Fruit fly (Drosophila melanogaster) whole organism, embryonic: ENCODE measurements around the gene bmm.
A peak's percentile ranks its signal among the peaks of the same experiment; 100 is the strongest.

Experiments
- Ada2b ChIP-seq: fragments of 200-800 bp; sonication (Bioruptor generic); IDR thresholded peaks from 2 replicates; pipeline ENCODE4 v1.3.6; 2022; ENCODE audit warnings: missing biosample characterization, missing genetic modification characterization
- Bgb ChIP-seq: fragments of 200-800 bp; sonication (Bioruptor generic); IDR thresholded peaks from 2 replicates; pipeline ENCODE4 v1.3.6; 2022; ENCODE audit warnings: missing biosample characterization, missing genetic modification characterization; ENCODE audit not compliant: partially characterized antibody
- CG11696 ChIP-seq: fragments of 200-800 bp; sonication (Bioruptor generic); IDR thresholded peaks from 2 replicates; pipeline ENCODE4 v1.3.6; 2022; ENCODE audit warnings: missing biosample characterization, missing genetic modification characterization
- CG13296 ChIP-seq: fragments of 200-800 bp; sonication (Bioruptor generic); optimal IDR thresholded peaks from 3 replicates; lab custom pipeline; 2018; ENCODE audit warnings: missing biosample characterization, mild to moderate bottlenecking, missing genetic modification characterization
- CG14860 ChIP-seq: fragments of 200-800 bp; sonication (Bioruptor generic); IDR thresholded peaks from 3 replicates; pipeline ENCODE4 v1.3.6; 2022; ENCODE audit warnings: missing biosample characterization, missing genetic modification characterization; ENCODE audit not compliant: partially characterized antibody
- CG16813 ChIP-seq: fragments of 200-800 bp; sonication (Bioruptor generic); IDR thresholded peaks from 3 replicates; pipeline ENCODE4 v1.3.6; 2022; ENCODE audit warnings: missing biosample characterization, missing genetic modification characterization; ENCODE audit not compliant: partially characterized antibody
- CG31224 ChIP-seq: fragments of 200-800 bp; sonication (Bioruptor generic); IDR thresholded peaks from 2 replicates; pipeline ENCODE4 v1.3.6; 2022; ENCODE audit warnings: missing biosample characterization, missing genetic modification characterization
- CG31365 ChIP-seq: fragments of 200-800 bp; sonication (Bioruptor generic); optimal IDR thresholded peaks from 2 replicates; lab custom pipeline; 2018; ENCODE audit warnings: missing biosample characterization, mild to moderate bottlenecking, missing genetic modification characterization
- CG3726 ChIP-seq: fragments of 200-800 bp; sonication (Bioruptor generic); IDR thresholded peaks from 3 replicates; pipeline ENCODE4, ENCODE4 v1.3.6; 2022; ENCODE audit warnings: missing biosample characterization, missing genetic modification characterization
- CG4282 ChIP-seq: fragments of 200-800 bp; sonication (Bioruptor generic); optimal IDR thresholded peaks from 2 replicates; lab custom pipeline; 2016; ENCODE audit warnings: missing biosample characterization, missing genetic modification characterization
- CG4424 ChIP-seq: fragments of 200-800 bp; sonication (Bioruptor generic); optimal IDR thresholded peaks from 3 replicates; lab custom pipeline; 2016; ENCODE audit warnings: missing biosample characterization, missing genetic modification characterization
- CG4730 ChIP-seq: fragments of 200-800 bp; sonication (Bioruptor generic); IDR thresholded peaks from 2 replicates; pipeline ENCODE4 v1.3.6; 2022; ENCODE audit warnings: missing biosample characterization, missing genetic modification characterization
- CG6175 ChIP-seq: fragments of 200-800 bp; sonication (Bioruptor generic); IDR thresholded peaks from 3 replicates; pipeline ENCODE4 v1.3.6; 2022; ENCODE audit warnings: missing biosample characterization, missing genetic modification characterization
- CG7786 ChIP-seq: fragments of 200-800 bp; sonication (Bioruptor generic); optimal IDR thresholded peaks from 2 replicates; lab custom pipeline; 2016; ENCODE audit warnings: missing biosample characterization, missing genetic modification characterization
- CG8944 ChIP-seq: fragments of 200-800 bp; sonication (Bioruptor generic); optimal IDR thresholded peaks from 3 replicates; lab custom pipeline; 2016; ENCODE audit warnings: missing biosample characterization, missing genetic modification characterization
- Doc2 ChIP-seq: fragments of 200-800 bp; sonication (Bioruptor generic); IDR thresholded peaks from 2 replicates; pipeline ENCODE4 v1.3.6; 2022; ENCODE audit warnings: missing biosample characterization, missing genetic modification characterization
- Drgx ChIP-seq: fragments of 200-800 bp; sonication (Bioruptor generic); IDR thresholded peaks from 2 replicates; pipeline ENCODE4 v1.3.6; 2022; ENCODE audit warnings: missing biosample characterization, missing genetic modification characterization
- Ets97D ChIP-seq: fragments of 200-800 bp; sonication (Bioruptor generic); optimal IDR thresholded peaks from 3 replicates; lab custom pipeline; 2016; ENCODE audit warnings: missing biosample characterization, missing genetic modification characterization
- Fer3 ChIP-seq: fragments of 200-800 bp; sonication (Bioruptor generic); optimal IDR thresholded peaks from 2 replicates; lab custom pipeline; 2018; ENCODE audit warnings: missing biosample characterization, mild to moderate bottlenecking, missing genetic modification characterization, moderate library complexity
- Gug ChIP-seq: fragments of 200-800 bp; sonication (Bioruptor generic); IDR thresholded peaks from 4 replicates; pipeline ENCODE4 v1.3.6; 2022; ENCODE audit warnings: missing biosample characterization, missing genetic modification characterization
- H2.0 ChIP-seq: fragments of 200-800 bp; sonication (Bioruptor generic); IDR thresholded peaks from 2 replicates; pipeline ENCODE4 v1.3.6; 2022; ENCODE audit warnings: missing biosample characterization, missing genetic modification characterization
- HHEX ChIP-seq: fragments of 200-800 bp; sonication (Bioruptor generic); optimal IDR thresholded peaks from 3 replicates; lab custom pipeline; 2017; ENCODE audit warnings: missing biosample characterization, mild to moderate bottlenecking, missing genetic modification characterization, missing genetic modification reagents
- HLH4C ChIP-seq: fragments of 200-800 bp; sonication (Bioruptor generic); IDR thresholded peaks from 3 replicates; pipeline ENCODE4 v1.3.6; 2022; ENCODE audit warnings: missing biosample characterization, missing genetic modification characterization; ENCODE audit not compliant: partially characterized antibody
- HLHmδ ChIP-seq: fragments of 200-800 bp; sonication (Bioruptor generic); optimal IDR thresholded peaks from 2 replicates; lab custom pipeline; 2018; ENCODE audit warnings: missing biosample characterization, mild to moderate bottlenecking, missing genetic modification characterization, moderate library complexity
- Hand ChIP-seq: fragments of 200-800 bp; sonication (Bioruptor generic); optimal IDR thresholded peaks from 2 replicates; lab custom pipeline; 2017; ENCODE audit warnings: mild to moderate bottlenecking, missing biosample characterization, missing genetic modification reagents, missing genetic modification characterization
- Mes4 ChIP-seq: fragments of 200-800 bp; sonication (Bioruptor generic); optimal IDR thresholded peaks from 2 replicates; lab custom pipeline; 2016; ENCODE audit warnings: missing biosample characterization, missing genetic modification characterization
- Taf1 ChIP-seq: fragments of 200-800 bp; sonication (Bioruptor generic); IDR thresholded peaks from 2 replicates; pipeline ENCODE4 v1.3.6; 2022; ENCODE audit warnings: missing biosample characterization, missing genetic modification characterization
- Usf ChIP-seq: fragments of 200-800 bp; sonication (Bioruptor generic); optimal IDR thresholded peaks from 2 replicates; lab custom pipeline; 2017; ENCODE audit warnings: missing genotype, missing biosample characterization, missing genetic modification characterization
- ab ChIP-seq: fragments of 200-800 bp; sonication (Bioruptor generic); optimal IDR thresholded peaks from 2 replicates; lab custom pipeline; 2016; ENCODE audit warnings: missing biosample characterization, missing genetic modification characterization
- abd-A ChIP-seq: fragments of 200-800 bp; sonication (Bioruptor generic); optimal IDR thresholded peaks from 3 replicates; lab custom pipeline; 2019; ENCODE audit warnings: missing biosample characterization, mild to moderate bottlenecking, missing genetic modification characterization, moderate library complexity
- ase ChIP-seq: fragments of 200-800 bp; sonication (Bioruptor generic); IDR thresholded peaks from 3 replicates; pipeline ENCODE4 v1.3.6; 2022; ENCODE audit warnings: missing biosample characterization, missing genetic modification characterization
- bab2 ChIP-seq: fragments of 200-800 bp; sonication (Bioruptor generic); optimal IDR thresholded peaks from 2 replicates; lab custom pipeline; 2016; ENCODE audit warnings: missing biosample characterization, missing genetic modification characterization
- bbx ChIP-seq: fragments of 200-800 bp; sonication (Bioruptor generic); IDR thresholded peaks from 2 replicates; pipeline ENCODE4 v1.3.6; 2022; ENCODE audit warnings: missing biosample characterization, missing genetic modification characterization; ENCODE audit not compliant: partially characterized antibody
- bowl ChIP-seq: fragments of 200-800 bp; sonication (Bioruptor generic); IDR thresholded peaks from 2 replicates; pipeline ENCODE4 v1.3.6; 2022; ENCODE audit warnings: missing biosample characterization, missing genetic modification characterization
- cad ChIP-seq: fragments of >200 bp; optimal IDR thresholded peaks from 2 replicates; lab custom pipeline; 2017; ENCODE audit warnings: missing biosample characterization, missing genetic modification characterization
- cato ChIP-seq: fragments of 200-800 bp; sonication (Bioruptor generic); optimal IDR thresholded peaks from 2 replicates; lab custom pipeline; 2016; ENCODE audit warnings: missing biosample characterization, missing genetic modification characterization, borderline replicate concordance
- chn ChIP-seq: fragments of 200-800 bp; sonication (Bioruptor generic); optimal IDR thresholded peaks from 2 replicates; lab custom pipeline; 2016; ENCODE audit warnings: missing biosample characterization, missing genetic modification characterization
- gcm2 ChIP-seq: fragments of 200-800 bp; sonication (Bioruptor generic); optimal IDR thresholded peaks from 2 replicates; lab custom pipeline; 2016; ENCODE audit warnings: missing biosample characterization, missing genetic modification characterization
- hbn ChIP-seq: fragments of 200-800 bp; sonication (Bioruptor generic); IDR thresholded peaks from 2 replicates; pipeline ENCODE4 v1.3.6; 2022; ENCODE audit warnings: missing biosample characterization, missing genetic modification characterization; ENCODE audit not compliant: partially characterized antibody
- kay ChIP-seq: fragments of 200-800 bp; sonication (Bioruptor generic); optimal IDR thresholded peaks from 2 replicates; lab custom pipeline; 2016; ENCODE audit warnings: missing biosample characterization, missing genetic modification characterization
- maf-S ChIP-seq: fragments of 200-800 bp; sonication (Bioruptor generic); optimal IDR thresholded peaks from 2 replicates; lab custom pipeline; 2016; ENCODE audit warnings: missing biosample characterization, missing genetic modification characterization
- scrt ChIP-seq: fragments of 200-800 bp; sonication (Bioruptor generic); optimal IDR thresholded peaks from 2 replicates; lab custom pipeline; 2018; ENCODE audit warnings: missing biosample characterization, mild to moderate bottlenecking, missing genetic modification characterization, moderate library complexity
- sens-2 ChIP-seq: fragments of 200-800 bp; sonication (Bioruptor generic); IDR thresholded peaks from 2 replicates; pipeline ENCODE4 v1.3.6; 2022; ENCODE audit warnings: missing biosample characterization, missing genetic modification characterization
- slbo ChIP-seq: fragments of 200-800 bp; sonication (Bioruptor generic); IDR thresholded peaks from 2 replicates; pipeline ENCODE4 v1.3.6; 2022; ENCODE audit warnings: missing biosample characterization, missing genetic modification characterization
- sr ChIP-seq: fragments of 200-800 bp; sonication (Bioruptor generic); IDR thresholded peaks from 3 replicates; pipeline ENCODE4 v1.3.6; 2022; ENCODE audit warnings: missing biosample characterization, missing genetic modification characterization
- stwl ChIP-seq: fragments of 200-800 bp; sonication (Bioruptor generic); optimal IDR thresholded peaks from 3 replicates; lab custom pipeline; 2018; ENCODE audit warnings: missing biosample characterization, mild to moderate bottlenecking, missing genetic modification characterization, moderate library complexity
- tll ChIP-seq, 2 experiments: fragments of 200-800 bp in 1 of 2; fragments of >200 bp in 1 of 2; sonication (Bioruptor generic) in 1 of 2; optimal IDR thresholded peaks; 2 replicates each; lab custom pipeline; 2017 to 2019; ENCODE audit warnings: missing biosample characterization in 2 of 2, missing genetic modification characterization in 2 of 2, mild to moderate bottlenecking in 1 of 2, moderate library complexity in 1 of 2
- wor ChIP-seq: fragments of 200-800 bp; sonication (Bioruptor generic); IDR thresholded peaks from 2 replicates; pipeline ENCODE4 v1.3.6; 2022; ENCODE audit warnings: missing biosample characterization, missing genetic modification characterization
- zf30C ChIP-seq: fragments of 200-800 bp; sonication (Bioruptor generic); optimal IDR thresholded peaks from 3 replicates; lab custom pipeline; 2018; ENCODE audit warnings: missing biosample characterization, mild to moderate bottlenecking, missing genetic modification characterization

Gene bmm

dm6 chr3L:14755951-14756723 lies 30.1 kb downstream of the bmm start (continued):
- TF ChIP-seq cato (GFP tag; lab: Kevin White, UChicago) (peak; percentile 77), CG31224 (peak; percentile 70), zf30C (GFP tag; lab: Kevin White, UChicago) (no peak), ab (peak; percentile 46), chn (GFP tag; lab: Kevin White, UChicago) (peak; percentile 66), CG31365 (peak; percentile 12), Ada2b (peak; percentile 81), CG4730 (GFP tag; lab: Robert Waterston, UW) (peak; percentile 81), tll (GFP tag; optimal IDR thresholded peaks at IDR 0.05; lab: Kevin White, UChicago) (no peak), sens-2 (no peak), Taf1 (peak; percentile 77), HLHmδ (peak; percentile 25), CG3726 (0 out of 3 replicates have a peak, but pooled peaks have one; percentile 70), CG13296 (GFP tag; lab: Kevin White, UChicago) (peak; percentile 86), wor (peak; percentile 66), CG8944 (GFP tag; lab: Kevin White, UChicago) (peak; percentile 73), HLH4C (GFP tag; lab: Robert Waterston, UW) (0 out of 3 replicates have a peak, but pooled peaks have one; percentile 25), HHEX (peak; percentile 85), CG4282 (no peak), bab2 (GFP tag; lab: Kevin White, UChicago) (peak; percentile 83), CG16813 (no peak), hbn (peak; percentile 67; the same call in 1 of the 2 replicates), Bgb (0 out of 2 replicates have a peak, but pooled peaks have one; percentile 55), Usf (GFP tag; lab: Kevin White, UChicago) (peak; percentile 69), CG14860 (GFP tag; lab: Robert Waterston, UW) (no peak), CG11696 (GFP tag; lab: Robert Waterston, UW) (0 out of 2 replicates have a peak, but pooled peaks have one; percentile 19), sr (GFP tag; lab: Robert Waterston, UW) (no peak; the same call in 2 of the 3 replicates), Gug (GFP tag; lab: Robert Waterston, UW) (peak; percentile 84; the same call in 3 of the 4 replicates), Hand (peak; percentile 84), scrt (GFP tag; lab: Kevin White, UChicago) (peak; percentile 53), CG4424 (GFP tag; lab: Kevin White, UChicago) (peak; percentile 85), Mes4 (GFP tag; lab: Kevin White, UChicago) (peak; percentile 55), stwl (no peak), bowl (GFP tag; lab: Robert Waterston, UW) (no peak), Ets97D (GFP tag; lab: Kevin White, UChicago) (peak; percentile 22), kay (GFP tag; lab: Kevin White, UChicago) (peak; percentile 66), Doc2 (GFP tag; lab: Robert Waterston, UW) (no peak), cad (GFP tag; lab: Kevin White, UChicago) (no peak), slbo (GFP tag; lab: Robert Waterston, UW) (peak; percentile 92), bbx (peak; percentile 44; the same call in 1 of the 2 replicates), CG7786 (GFP tag; lab: Kevin White, UChicago) (peak; percentile 70), Fer3 (tag; lab: Kevin White, UChicago) (peak; percentile 86), gcm2 (GFP tag; lab: Kevin White, UChicago) (peak; percentile 23), abd-A (tag; lab: Kevin White, UChicago) (peak; percentile 76), CG6175 (GFP tag; lab: Robert Waterston, UW) (peak; percentile 65; the same call in 2 of the 3 replicates), ase (peak; percentile 75; the same call in 2 of the 3 replicates), H2.0 (peak; percentile 71), maf-S (peak; percentile 72), Drgx (GFP tag; lab: Robert Waterston, UW) (peak; percentile 84)
